Worm (Caenorhabditis elegans) whole organism, L1 larva: ENCODE data around the gene rpl-36.

Source experiments
- alr-1 ChIP-seq: fragments of 200-800 bp; sonication (Bioruptor generic); optimal IDR thresholded peaks from 2 replicates; lab custom pipeline; 2018; ENCODE audit warnings: borderline replicate concordance, mild to moderate bottlenecking, missing genetic modification characterization, missing compliant biosample characterization
- egl-27 ChIP-seq, 2 experiments: fragments of 150-350 bp in 1 of 2; sonication (generic microtip); optimal IDR thresholded peaks; 3 replicates each; lab custom pipeline; 2017 to 2018; ENCODE audit warnings: missing biosample characterization in 2 of 2, missing genetic modification characterization in 2 of 2, missing genetic modification reagents in 2 of 2

DNA sequence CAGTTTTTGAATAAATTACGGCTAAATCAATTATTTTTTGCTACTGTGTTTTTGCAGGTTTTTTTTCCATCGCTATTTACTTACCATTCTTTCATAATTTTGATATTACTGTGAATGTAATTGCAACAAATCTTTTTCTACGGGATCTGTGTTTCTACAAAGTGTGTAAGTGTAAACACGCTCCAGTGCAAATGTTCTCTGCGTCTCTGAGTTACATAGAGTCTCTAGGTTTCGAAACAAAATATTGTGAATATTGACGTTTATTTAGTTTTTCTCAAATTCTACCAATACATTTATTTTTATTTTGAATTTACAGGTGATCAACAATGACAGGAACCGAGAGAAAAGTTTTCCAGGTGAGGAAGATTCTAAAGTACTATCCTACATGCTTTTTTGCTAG, 4.0 kb downstream of the rpl-36 start, which contains the start of gene yju-2:
- peak in 1 of 2 experiments; percentile 57 for TF ChIP-seq egl-27 (tag; optimal IDR thresholded peaks at IDR 0.05; lab: Kevin White, UChicago)
- no peak for TF ChIP-seq alr-1 (tag; lab: Kevin White, UChicago)
